Worm (Caenorhabditis elegans) whole organism, L4 larva: ENCODE data around the gene C30G7.2.

Source experiments
- R02D3.7 ChIP-seq: fragments of 150-350 bp; sonication (generic microtip); optimal IDR thresholded peaks from 3 replicates; lab custom pipeline; 2014; ENCODE audit warnings: missing biosample characterization, missing genetic modification characterization
- aly-2 ChIP-seq: sonication (generic microtip); optimal IDR thresholded peaks from 2 replicates; lab custom pipeline; 2018; ENCODE audit warnings: missing biosample characterization, missing genetic modification characterization
- ceh-82 ChIP-seq: sonication (generic microtip); optimal IDR thresholded peaks from 2 replicates; lab custom pipeline; 2017; ENCODE audit warnings: missing biosample characterization, missing genetic modification characterization
- ces-1 ChIP-seq: fragments of 150-350 bp; sonication (generic microtip); optimal IDR thresholded peaks from 4 replicates; lab custom pipeline; 2014; ENCODE audit warnings: missing biosample characterization, missing genetic modification reagents, missing genetic modification characterization
- fos-1 ChIP-seq: fragments of 150-350 bp; optimal IDR thresholded peaks from 2 replicates; lab custom pipeline; 2014; ENCODE audit warnings: missing biosample characterization, missing genetic modification characterization
- lin-39 ChIP-seq: fragments of 150-350 bp; optimal IDR thresholded peaks from 2 replicates; lab custom pipeline; 2014; ENCODE audit warnings: missing biosample characterization, missing genetic modification reagents, missing genetic modification characterization
- nhr-10 ChIP-seq: fragments of 150-350 bp; optimal IDR thresholded peaks from 2 replicates; lab custom pipeline; 2014; ENCODE audit warnings: missing biosample characterization, missing genetic modification characterization
- nhr-25 ChIP-seq: sonication (generic microtip); optimal IDR thresholded peaks from 2 replicates; lab custom pipeline; 2017; ENCODE audit warnings: missing genetic modification characterization, mild to moderate bottlenecking, missing compliant biosample characterization, antibody characterized with exemption, moderate library complexity, borderline replicate concordance; ENCODE audit not compliant: insufficient read depth
- nhr-76 ChIP-seq: fragments of 150-350 bp; optimal IDR thresholded peaks from 2 replicates; lab custom pipeline; 2014; ENCODE audit warnings: missing biosample characterization, missing genetic modification characterization
- pqm-1 ChIP-seq: sonication (generic microtip); optimal IDR thresholded peaks from 2 replicates; lab custom pipeline; 2017; ENCODE audit warnings: missing biosample characterization, missing genetic modification characterization
- snpc-4 ChIP-seq: fragments of 150-350 bp; optimal IDR thresholded peaks from 2 replicates; lab custom pipeline; 2014; ENCODE audit warnings: missing biosample characterization, missing genetic modification characterization
- unc-62 ChIP-seq, 3 experiments: fragments of 150-350 bp in 1 of 3; sonication (generic microtip); optimal IDR thresholded peaks in 2 of 3; peaks in 1 of 3; 1 replicate in 1 of 3; 2 replicates in 2 of 3; lab custom pipeline; 2014 to 2017; ENCODE audit warnings: missing biosample characterization in 3 of 3, missing genetic modification characterization in 3 of 3, missing genetic modification reagents in 3 of 3, missing genotype in 1 of 3

DNA sequence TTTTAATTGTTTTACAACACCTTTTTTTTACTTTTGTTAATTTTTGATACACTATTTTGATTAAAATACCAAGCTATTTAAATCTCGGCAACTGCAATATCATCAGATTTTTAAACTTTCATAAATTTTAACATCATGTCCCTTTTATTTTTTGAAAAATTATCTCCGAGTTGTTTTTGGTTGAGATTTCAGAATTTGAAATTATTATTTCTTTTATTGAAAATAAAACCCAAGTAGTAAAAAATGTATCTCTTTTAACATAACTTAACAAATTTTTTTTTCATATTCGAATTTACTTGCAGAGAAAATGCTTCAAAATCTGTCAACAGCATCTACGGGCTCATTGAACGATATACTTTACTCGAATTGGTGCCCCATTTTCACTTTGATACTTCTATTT lies 21.1 kb upstream of the C30G7.2 start, which contains the start of gene H12D21.11:
- TF ChIP-seq aly-2 (tag; lab: Kevin White, UChicago) (no peak), pqm-1 (no peak), nhr-76 (tag; lab: Kevin White, UChicago) (no peak), lin-39 (tag; lab: Kevin White, UChicago) (no peak), snpc-4 (tag; lab: Kevin White, UChicago) (no peak), fos-1 (tag; lab: Kevin White, UChicago) (no peak), ces-1 (GFP tag; lab: Kevin White, UChicago) (no peak), R02D3.7 (tag; lab: Kevin White, UChicago) (no peak), nhr-25 (tag; lab: Kevin White, UChicago) (no peak), unc-62 (GFP tag; optimal IDR thresholded peaks at IDR 0.05 in 1 of 2; lab: Kevin White, UChicago) (no peak), unc-62 (tag; optimal IDR thresholded peaks at IDR 0.05; lab: Kevin White, UChicago) (no peak), ceh-82 (no peak), nhr-10 (no peak)
